Fruit fly (Drosophila melanogaster) whole organism: ENCODE data around the gene CG1416.

Source experiments
- Dll ChIP-seq: fragments of >200 bp; optimal IDR thresholded peaks from 2 replicates; lab custom pipeline; 2017
- EcR ChIP-seq, 2 experiments: fragments of >200 bp; optimal IDR thresholded peaks; 2 replicates each; lab custom pipeline; 2017; ENCODE audit warnings: missing biosample characterization in 2 of 2, missing genetic modification characterization in 2 of 2, missing genetic modification reagents in 2 of 2
- pan ChIP-seq: fragments of >200 bp; optimal IDR thresholded peaks from 2 replicates; lab custom pipeline; 2017

dm6 chr2L:21769461-21769860, 11.7 kb downstream of the CG1416 start:
- TF ChIP-seq Dll (no peak), EcR (GFP tag; optimal IDR thresholded peaks at IDR 0.05; lab: Kevin White, UChicago) (no peak), pan (lab: Kevin White, UChicago) (no peak)
